Worm (Caenorhabditis elegans): Measurements from ENCODE around the gene C15H11.1.

C15H11.1 gene

DNA sequence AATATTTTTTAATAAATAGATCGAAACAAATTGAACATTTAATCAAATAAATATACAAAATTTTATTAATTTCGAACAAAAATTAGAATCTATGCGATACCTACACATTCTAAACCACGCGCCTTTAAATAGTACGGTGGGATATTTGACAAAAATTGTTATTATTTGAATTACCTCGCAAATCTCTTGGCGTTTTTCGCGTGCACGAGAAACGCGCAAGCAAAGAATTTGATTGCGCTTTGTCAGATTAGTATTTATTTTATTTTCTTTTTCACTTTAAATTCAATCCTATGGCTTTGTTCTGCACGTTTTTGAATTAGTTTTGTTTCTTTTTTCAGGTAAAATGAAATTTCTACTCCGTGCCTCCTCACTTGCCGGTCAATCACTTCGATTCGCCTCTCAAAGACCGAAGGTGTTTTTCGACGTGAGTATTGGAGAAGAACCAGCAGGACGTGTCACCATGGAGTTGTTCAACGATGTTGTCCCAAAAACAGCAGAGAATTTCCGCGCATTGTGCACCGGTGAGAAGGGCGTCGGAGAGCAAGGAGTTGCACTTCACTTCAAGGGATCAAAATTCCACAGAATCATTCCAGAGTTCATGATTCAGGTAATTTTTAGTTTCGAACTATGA is 37.8 kb upstream of the C15H11.1 start, which contains the start of gene cyn-1:
Gene cyn-1 (plus strand): TSS at position 339 of the 631 bp plus-strand sequence.
- TF ChIP-seq sem-2 (GFP tag; optimal IDR thresholded peaks at IDR 0.05) (no peak), cnd-1 (tag; optimal IDR thresholded peaks at IDR 0.05) (no peak), sptf-1 (tag; optimal IDR thresholded peaks at IDR 0.05) (peak; percentile 53), elt-3 (tag; optimal IDR thresholded peaks at IDR 0.05) (no peak), lin-32 (GFP tag; optimal IDR thresholded peaks at IDR 0.05) (no peak), tbx-8 (GFP tag; optimal IDR thresholded peaks at IDR 0.05) (no peak), mep-1 (tag; optimal IDR thresholded peaks at IDR 0.05) (peak; percentile 36), pha-4 (tag; optimal IDR thresholded peaks at IDR 0.05) (peak; percentile 77), ceh-39 (tag; optimal IDR thresholded peaks at IDR 0.05) (peak; percentile 25), ces-1 (GFP tag; optimal IDR thresholded peaks at IDR 0.05) (peak; percentile 80), unc-120 (tag; optimal IDR thresholded peaks at IDR 0.05; ENCODE audit: poor library complexity, severe bottlenecking) (peak; percentile 7), lin-13 (tag; optimal IDR thresholded peaks at IDR 0.05) (peak; percentile 74), nhr-237 (tag; optimal IDR thresholded peaks at IDR 0.05) (peak; percentile 72), drap-1 (GFP tag; optimal IDR thresholded peaks at IDR 0.05) (peak; percentile 12), lsy-2 (tag; optimal IDR thresholded peaks at IDR 0.05) (peak; percentile 79), hlh-1 (tag; optimal IDR thresholded peaks at IDR 0.05) (peak; percentile 23)

DNA sequence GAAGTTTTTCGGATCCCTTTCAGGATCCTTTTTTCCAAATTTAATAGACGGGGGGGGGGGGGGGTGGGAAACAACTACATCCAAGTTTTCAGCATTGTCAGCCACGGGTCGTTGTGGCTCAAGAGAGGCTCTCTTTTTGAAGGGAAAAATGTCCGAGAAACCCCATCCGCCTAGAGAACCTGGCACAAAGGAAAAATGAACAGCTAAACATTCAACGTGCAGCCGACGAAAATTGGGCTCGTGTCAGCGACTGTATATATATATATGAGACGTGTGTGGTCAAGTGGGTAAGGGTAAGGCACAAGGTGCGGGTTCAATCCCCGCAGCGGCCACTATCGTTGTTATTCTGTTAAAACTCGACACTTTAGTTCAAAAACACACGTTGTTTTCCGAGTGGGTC is 35.0 kb upstream of the C15H11.1 start, which contains the start of gene Y49A3A.4:
Gene Y49A3A.4 (minus strand): TSS at position 314 of the 400 bp plus-strand sequence.
- TF ChIP-seq tbx-8 (GFP tag; optimal IDR thresholded peaks at IDR 0.05) (no peak), unc-62 (GFP tag; optimal IDR thresholded peaks at IDR 0.05) (no peak), pha-4 (tag; optimal IDR thresholded peaks at IDR 0.05) (no peak), mls-2 (tag; optimal IDR thresholded peaks at IDR 0.05) (no peak), hlh-1 (tag; optimal IDR thresholded peaks at IDR 0.05) (no peak), nhr-2 (tag; optimal IDR thresholded peaks at IDR 0.05) (no peak), nhr-76 (tag; optimal IDR thresholded peaks at IDR 0.05) (no peak), cnd-1 (tag; optimal IDR thresholded peaks at IDR 0.05) (no peak), ztf-11 (tag; optimal IDR thresholded peaks at IDR 0.05) (no peak), blmp-1 (tag; optimal IDR thresholded peaks at IDR 0.05) (no peak), zip-8 (tag; optimal IDR thresholded peaks at IDR 0.05) (no peak), ceh-43 (GFP tag; optimal IDR thresholded peaks at IDR 0.05) (no peak)

DNA sequence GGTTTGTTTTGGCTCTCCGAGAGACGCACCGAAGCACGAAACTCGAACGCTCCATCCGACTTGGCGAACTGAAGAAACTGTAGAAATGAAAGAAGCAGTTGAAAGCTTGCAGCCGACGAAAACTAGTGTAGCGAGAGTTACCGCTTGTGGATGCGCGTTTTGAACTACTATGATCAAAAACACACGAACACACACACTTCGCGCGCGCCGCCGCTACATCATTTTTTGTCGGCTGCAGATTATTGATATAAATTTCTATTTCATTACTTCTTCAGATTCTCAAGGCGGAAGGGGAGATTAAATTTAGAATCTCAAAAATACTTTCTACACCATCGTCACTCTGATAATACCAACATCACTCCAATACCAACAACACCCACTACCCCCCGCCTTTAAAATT is 31.6 kb upstream of the C15H11.1 start:
- no peak for TF ChIP-seq nhr-12 (tag; optimal IDR thresholded peaks at IDR 0.05)
- no peak for TF ChIP-seq ham-2 (GFP tag; optimal IDR thresholded peaks at IDR 0.05)
- no peak for TF ChIP-seq tbx-8 (GFP tag; optimal IDR thresholded peaks at IDR 0.05)
- TF ChIP-seq mls-2 (tag; optimal IDR thresholded peaks at IDR 0.05), result no peak
- TF ChIP-seq bed-3 (GFP tag; optimal IDR thresholded peaks at IDR 0.05), result no peak
- TF ChIP-seq lin-32 (GFP tag; optimal IDR thresholded peaks at IDR 0.05), result no peak
- TF ChIP-seq nhr-237 (tag; optimal IDR thresholded peaks at IDR 0.05), result no peak
- TF ChIP-seq hlh-1 (tag; optimal IDR thresholded peaks at IDR 0.05), result no peak
- TF ChIP-seq ceh-39 (tag; optimal IDR thresholded peaks at IDR 0.05), result no peak
- no peak for TF ChIP-seq elt-3 (tag; optimal IDR thresholded peaks at IDR 0.05)
- no peak for TF ChIP-seq pha-4 (tag; optimal IDR thresholded peaks at IDR 0.05)
- TF ChIP-seq nhr-76 (tag; optimal IDR thresholded peaks at IDR 0.05), result no peak

DNA sequence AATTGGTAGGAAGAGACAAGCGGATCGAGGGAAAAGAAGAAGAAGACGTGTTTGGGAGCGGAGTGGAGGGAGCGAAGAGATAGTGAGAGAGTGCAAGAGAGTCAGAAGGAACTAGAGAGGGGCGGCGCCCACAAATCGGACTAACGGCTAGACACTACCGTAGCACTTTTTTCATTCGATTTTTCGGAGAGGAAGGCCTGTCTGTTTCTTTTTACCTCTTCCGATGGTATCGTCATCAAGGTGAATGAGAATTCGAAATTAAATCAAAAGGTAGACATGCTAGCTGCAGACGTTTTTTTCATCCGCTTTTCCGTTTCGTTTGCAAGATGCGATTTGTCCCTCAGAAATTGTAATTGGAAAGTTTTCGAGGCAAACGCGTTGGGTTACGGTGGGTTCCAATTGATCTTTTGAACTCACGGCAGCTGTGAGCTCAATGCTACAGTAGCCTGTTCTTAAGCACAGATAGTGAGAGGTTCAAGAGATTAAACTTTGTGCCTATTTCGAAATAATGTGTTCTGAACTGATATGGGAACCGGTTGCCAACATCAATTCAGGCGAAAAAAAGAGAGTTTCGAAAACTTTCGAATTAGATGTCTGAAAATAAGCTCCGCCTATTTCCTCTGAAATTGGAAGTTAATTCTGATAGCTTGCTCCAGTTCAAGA is 28.9 kb upstream of the C15H11.1 start:
- TF ChIP-seq ham-2 (GFP tag; optimal IDR thresholded peaks at IDR 0.05), result no peak
- no peak for TF ChIP-seq bed-3 (GFP tag; optimal IDR thresholded peaks at IDR 0.05)
- TF ChIP-seq lsy-2 (tag; optimal IDR thresholded peaks at IDR 0.05), result peak; percentile 60
- TF ChIP-seq flh-1 (GFP tag; optimal IDR thresholded peaks at IDR 0.05), result no peak
- no peak for TF ChIP-seq M03D4.4 (tag; optimal IDR thresholded peaks at IDR 0.05)
- TF ChIP-seq ces-1 (GFP tag; optimal IDR thresholded peaks at IDR 0.05), result no peak
- no peak for TF ChIP-seq elt-3 (tag; optimal IDR thresholded peaks at IDR 0.05)
- no peak for TF ChIP-seq lin-32 (GFP tag; optimal IDR thresholded peaks at IDR 0.05)
- no peak for TF ChIP-seq lin-13 (tag; optimal IDR thresholded peaks at IDR 0.05)

DNA sequence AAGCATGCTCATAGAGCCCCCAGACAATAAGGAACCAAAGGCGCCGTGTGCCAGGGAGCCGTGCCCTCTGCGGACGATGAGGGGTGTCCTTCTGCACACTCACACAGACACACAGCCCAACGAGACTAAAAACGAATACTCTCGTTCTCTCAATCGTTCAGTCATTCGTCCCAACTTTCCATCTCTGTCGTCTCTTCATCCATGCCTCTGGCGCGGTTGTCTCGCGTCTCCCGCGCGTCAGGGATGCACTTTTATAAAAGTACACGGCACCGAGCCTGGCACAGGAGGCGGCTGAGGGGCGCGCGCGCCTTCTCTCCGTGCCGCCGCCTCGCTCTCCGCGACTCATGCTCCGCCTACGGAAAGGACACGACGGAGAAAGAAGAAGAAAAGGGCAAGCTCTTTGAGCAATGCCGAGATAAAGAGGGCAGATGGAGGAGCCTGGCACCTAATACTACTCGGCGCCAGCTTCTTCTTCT is 27.1 kb upstream of the C15H11.1 start:
- TF ChIP-seq ztf-11 (tag; optimal IDR thresholded peaks at IDR 0.05), result no peak
- TF ChIP-seq elt-3 (tag; optimal IDR thresholded peaks at IDR 0.05), result no peak
- TF ChIP-seq nhr-28 (tag; optimal IDR thresholded peaks at IDR 0.05), result no peak
- TF ChIP-seq blmp-1 (tag; optimal IDR thresholded peaks at IDR 0.05), result no peak
- no peak for TF ChIP-seq lin-32 (GFP tag; optimal IDR thresholded peaks at IDR 0.05)
- no peak for TF ChIP-seq nhr-76 (tag; optimal IDR thresholded peaks at IDR 0.05)
- no peak for TF ChIP-seq flh-1 (GFP tag; optimal IDR thresholded peaks at IDR 0.05)
- TF ChIP-seq ceh-39 (tag; optimal IDR thresholded peaks at IDR 0.05), result no peak
